Fruit fly (Drosophila melanogaster) whole organism, larva: Measurements from ENCODE around the gene CG43093.
A peak's percentile ranks its signal among the peaks of the same experiment; 100 is the strongest.

Source experiments
- noc ChIP-seq: fragments of 200-800 bp; sonication (Bioruptor generic); optimal IDR thresholded peaks from 3 replicates; lab custom pipeline; 2019; ENCODE audit warnings: missing biosample characterization, mild to moderate bottlenecking, missing genetic modification characterization, moderate library complexity

CG43093 gene

dm6 chr3R:22770207-22770606 lies at the start of gene CG43093:
Gene CG43093, minus strand, starts transcription at chr3R:22770307.
- TF ChIP-seq noc (tag; lab: Kevin White, UChicago), result no peak

- TF ChIP-seq noc (tag; lab: Kevin White, UChicago), result no peak
Measured at dm6 chr3R:22816437-22817173, 46.5 kb upstream of the CG43093 start.

dm6 chr3R:22816078-22816436 lies 46.0 kb upstream of the CG43093 start, which contains the start of gene CG13840:
Gene CG13840, minus strand, starts transcription at chr3R:22816178.
- no peak for TF ChIP-seq noc (tag; lab: Kevin White, UChicago)

dm6 chr3R:22810277-22810676 lies 40.2 kb upstream of the CG43093 start:
- no peak for TF ChIP-seq noc (tag; lab: Kevin White, UChicago)

- TF ChIP-seq noc (tag; lab: Kevin White, UChicago), result no peak
Measured at dm6 chr3R:22807132-22807531, 37.0 kb upstream of the CG43093 start.

dm6 chr3R:22803655-22804341 lies 33.7 kb upstream of the CG43093 start, which contains the start of gene CG7031:
Gene CG7031, plus strand, starts transcription at chr3R:22804291.
- TF ChIP-seq noc (tag; lab: Kevin White, UChicago), result no peak

- TF ChIP-seq noc (tag; lab: Kevin White, UChicago), result no peak
Measured at dm6 chr3R:22793953-22794352, 23.8 kb upstream of the CG43093 start.

dm6 chr3R:22789106-22789505 lies 19.0 kb upstream of the CG43093 start:
- no peak for TF ChIP-seq noc (tag; lab: Kevin White, UChicago)

dm6 chr3R:22784674-22785316 lies 14.7 kb upstream of the CG43093 start:
- no peak for TF ChIP-seq noc (tag; lab: Kevin White, UChicago)

- TF ChIP-seq noc (tag; lab: Kevin White, UChicago), result peak; percentile 23
Measured at dm6 chr3R:22781412-22781811, 11.3 kb upstream of the CG43093 start.

- no peak for TF ChIP-seq noc (tag; lab: Kevin White, UChicago)
Measured at dm6 chr3R:22780135-22780534, 10.0 kb upstream of the CG43093 start.

dm6 chr3R:22776457-22776856 lies 6.3 kb upstream of the CG43093 start:
- TF ChIP-seq noc (tag; lab: Kevin White, UChicago), result no peak

dm6 chr3R:22771670-22772069 lies 1.6 kb upstream of the CG43093 start, which contains the start of gene CG43095:
Gene CG43095, minus strand, starts transcription at chr3R:22771770.
- no peak for TF ChIP-seq noc (tag; lab: Kevin White, UChicago)

dm6 chr3R:22770887-22771286 lies 780 bp upstream of the CG43093 start, which contains the start of gene CG43094:
Gene CG43094, minus strand, starts transcription at chr3R:22770987.
- TF ChIP-seq noc (tag; lab: Kevin White, UChicago), result no peak

dm6 chr3R:22769567-22769966 lies 540 bp downstream of the CG43093 start, which contains the start of gene CG43092:
Gene CG43092, minus strand, starts transcription at chr3R:22769667.
- TF ChIP-seq noc (tag; lab: Kevin White, UChicago), result no peak

- no peak for TF ChIP-seq noc (tag; lab: Kevin White, UChicago)
Measured at dm6 chr3R:22768633-22769032, 1.5 kb downstream of the CG43093 start, which contains the start of gene CG43091. Gene CG43091, minus strand, starts transcription at chr3R:22768733.
